Fruit fly (Drosophila melanogaster) S2 (cell line): ENCODE results near the gene Idh3a.

Source experiments
- CG8478 ChIP-seq: fragments of >200 bp; optimal IDR thresholded peaks from 2 replicates; lab custom pipeline; 2018
- CTCF ChIP-seq, 2 experiments: fragments of >200 bp; optimal IDR thresholded peaks; 2 replicates each; lab custom pipeline; 2018

Idh3a gene

dm6 chrX:19479134-19479533, 42.5 kb downstream of the Idh3a start, which contains the start of gene CG32533:
Gene CG32533 (minus strand): TSS chrX:19479411.
- TF ChIP-seq CG8478 (lab: Kevin White, UChicago) (no peak), CTCF (optimal IDR thresholded peaks at IDR 0.05; lab: Kevin White, UChicago) (no peak)

- TF ChIP-seq CG8478 (lab: Kevin White, UChicago) (no peak), CTCF (optimal IDR thresholded peaks at IDR 0.05; lab: Kevin White, UChicago) (no peak)
Observed at dm6 chrX:19474763-19475162, 46.8 kb downstream of the Idh3a start, which contains the start of gene narya. Gene narya (plus strand): TSS chrX:19475063.
